Worm (Caenorhabditis elegans) whole organism, L2 larva: Measurements from ENCODE around the gene F15D4.6.

Experiments
- C34F6.9 ChIP-seq: fragments of 150-350 bp; optimal IDR thresholded peaks from 2 replicates; lab custom pipeline; 2014; ENCODE audit warnings: missing biosample characterization, missing genetic modification characterization
- F13H6.1 ChIP-seq: sonication (generic microtip); optimal IDR thresholded peaks from 2 replicates; lab custom pipeline; 2016; ENCODE audit warnings: missing genetic modification characterization, missing compliant biosample characterization
- R02D3.7 ChIP-seq: fragments of 150-350 bp; optimal IDR thresholded peaks from 2 replicates; lab custom pipeline; 2014; ENCODE audit warnings: missing biosample characterization, missing genetic modification characterization
- Y55F3AM.14 ChIP-seq: fragments of 200-800 bp; sonication (Bioruptor generic); optimal IDR thresholded peaks from 2 replicates; lab custom pipeline; 2018; ENCODE audit warnings: mild to moderate bottlenecking, missing genetic modification characterization, missing compliant biosample characterization
- ZK546.5 ChIP-seq: sonication (generic microtip); optimal IDR thresholded peaks from 2 replicates; lab custom pipeline; 2017; ENCODE audit warnings: missing biosample characterization, missing genetic modification characterization
- aly-2 ChIP-seq: fragments of 150-350 bp; optimal IDR thresholded peaks from 2 replicates; lab custom pipeline; 2014; ENCODE audit warnings: missing biosample characterization, missing genetic modification characterization
- ama-1 ChIP-seq: fragments of 150-350 bp; optimal IDR thresholded peaks from 2 replicates; lab custom pipeline; 2018; ENCODE audit warnings: inconsistent platforms
- blmp-1 ChIP-seq: sonication (generic microtip); optimal IDR thresholded peaks from 2 replicates; lab custom pipeline; 2017; ENCODE audit warnings: missing genetic modification characterization, mild to moderate bottlenecking, missing compliant biosample characterization, antibody characterized with exemption, moderate library complexity; ENCODE audit not compliant: insufficient read depth
- ceh-16 ChIP-seq: fragments of 150-350 bp; optimal IDR thresholded peaks from 2 replicates; lab custom pipeline; 2014; ENCODE audit warnings: missing biosample characterization, missing genetic modification characterization
- crh-2 ChIP-seq: sonication (generic microtip); optimal IDR thresholded peaks from 2 replicates; lab custom pipeline; 2017; ENCODE audit warnings: missing biosample characterization, missing genetic modification characterization
- egl-27 ChIP-seq: sonication (generic microtip); optimal IDR thresholded peaks from 3 replicates; lab custom pipeline; 2017; ENCODE audit warnings: missing biosample characterization, missing genetic modification reagents, missing genetic modification characterization
- elt-3 ChIP-seq: sonication (generic microtip); optimal IDR thresholded peaks from 2 replicates; lab custom pipeline; 2017; ENCODE audit warnings: missing biosample characterization, missing genetic modification characterization
- fos-1 ChIP-seq: fragments of 150-350 bp; optimal IDR thresholded peaks from 2 replicates; lab custom pipeline; 2014; ENCODE audit warnings: missing biosample characterization, missing genetic modification characterization
- gmeb-1 ChIP-seq: fragments of 150-350 bp; optimal IDR thresholded peaks from 2 replicates; lab custom pipeline; 2014; ENCODE audit warnings: missing biosample characterization, missing genetic modification characterization
- lin-11 ChIP-seq: fragments of 150-350 bp; sonication (generic microtip); optimal IDR thresholded peaks from 2 replicates; lab custom pipeline; 2014; ENCODE audit warnings: missing biosample characterization, missing genetic modification characterization, inconsistent platforms, mixed read lengths
- lin-13 ChIP-seq: fragments of 150-350 bp; optimal IDR thresholded peaks from 2 replicates; lab custom pipeline; 2014; ENCODE audit warnings: missing biosample characterization, missing genetic modification reagents, missing genetic modification characterization
- lsy-2 ChIP-seq, 2 experiments: fragments of 150-350 bp in 1 of 2; sonication (generic microtip) in 1 of 2; optimal IDR thresholded peaks; 2 replicates each; lab custom pipeline; 2014 to 2017; ENCODE audit warnings: missing biosample characterization in 2 of 2, missing genetic modification characterization in 2 of 2
- mbf-1 ChIP-seq: sonication (generic microtip); optimal IDR thresholded peaks from 2 replicates; lab custom pipeline; 2017; ENCODE audit warnings: missing biosample characterization, missing genetic modification characterization
- mdl-1 ChIP-seq, 2 experiments: fragments of 150-350 bp in 1 of 2; sonication (generic microtip) in 1 of 2; optimal IDR thresholded peaks; 2 replicates each; lab custom pipeline; 2017; ENCODE audit warnings: missing biosample characterization in 2 of 2, missing genetic modification characterization in 2 of 2
- nhr-10 ChIP-seq: sonication (generic microtip); optimal IDR thresholded peaks from 2 replicates; lab custom pipeline; 2017; ENCODE audit warnings: missing biosample characterization, missing genetic modification characterization
- nhr-12 ChIP-seq: fragments of 150-350 bp; optimal IDR thresholded peaks from 2 replicates; lab custom pipeline; 2014; ENCODE audit warnings: missing biosample characterization, missing genetic modification characterization
- nhr-129 ChIP-seq: fragments of 150-350 bp; optimal IDR thresholded peaks from 2 replicates; lab custom pipeline; 2014; ENCODE audit warnings: missing biosample characterization, missing genetic modification characterization
- nhr-21 ChIP-seq: fragments of 150-350 bp; optimal IDR thresholded peaks from 2 replicates; lab custom pipeline; 2014; ENCODE audit warnings: missing biosample characterization, missing genetic modification characterization
- nhr-23 ChIP-seq: fragments of 150-350 bp; optimal IDR thresholded peaks from 2 replicates; lab custom pipeline; 2014; ENCODE audit warnings: missing biosample characterization, missing genetic modification reagents, missing genetic modification characterization
- nhr-237 ChIP-seq: fragments of 150-350 bp; optimal IDR thresholded peaks from 2 replicates; lab custom pipeline; 2014; ENCODE audit warnings: missing biosample characterization, missing genetic modification characterization
- nhr-25 ChIP-seq: fragments of 150-350 bp; sonication (generic microtip); optimal IDR thresholded peaks from 3 replicates; lab custom pipeline; 2014; ENCODE audit warnings: missing biosample characterization, missing genetic modification characterization
- nhr-77 ChIP-seq: fragments of 150-350 bp; optimal IDR thresholded peaks from 2 replicates; lab custom pipeline; 2014; ENCODE audit warnings: missing biosample characterization, missing genetic modification characterization
- sem-4 ChIP-seq: fragments of 150-350 bp; optimal IDR thresholded peaks from 2 replicates; lab custom pipeline; 2014; ENCODE audit warnings: missing biosample characterization, missing genetic modification reagents, missing genetic modification characterization
- skn-1 ChIP-seq: sonication (generic microtip); optimal IDR thresholded peaks from 2 replicates; lab custom pipeline; 2017; ENCODE audit warnings: missing biosample characterization, missing genetic modification characterization
- sma-3 ChIP-seq: sonication (generic microtip); optimal IDR thresholded peaks from 2 replicates; lab custom pipeline; 2016; ENCODE audit warnings: missing genetic modification reagents, missing genetic modification characterization, missing compliant biosample characterization
- sma-9 ChIP-seq, 2 experiments: fragments of 150-350 bp in 1 of 2; sonication (generic microtip) in 1 of 2; optimal IDR thresholded peaks; 2 replicates each; lab custom pipeline; 2014 to 2016; ENCODE audit warnings: missing genetic modification characterization in 2 of 2, mild to moderate bottlenecking in 1 of 2, missing biosample characterization in 1 of 2, missing compliant biosample characterization in 1 of 2, missing genetic modification reagents in 1 of 2, moderate library complexity in 1 of 2
- snpc-4 ChIP-seq: fragments of 150-350 bp; optimal IDR thresholded peaks from 2 replicates; lab custom pipeline; 2014; ENCODE audit warnings: missing biosample characterization, missing genetic modification characterization
- unc-55 ChIP-seq: fragments of 150-350 bp; sonication (generic microtip); optimal IDR thresholded peaks from 3 replicates; lab custom pipeline; 2014; ENCODE audit warnings: missing biosample characterization, missing genetic modification reagents, missing genetic modification characterization
- unc-62 ChIP-seq: fragments of 150-350 bp; optimal IDR thresholded peaks from 2 replicates; lab custom pipeline; 2014; ENCODE audit warnings: missing biosample characterization, missing genetic modification reagents, missing genetic modification characterization
- ztf-1 ChIP-seq: fragments of 200-800 bp; sonication (Bioruptor generic); conservative IDR thresholded peaks from 2 replicates; pipeline ENCODE4 v1.3.6; 2022; ENCODE audit warnings: missing genetic modification characterization, missing compliant biosample characterization
- ztf-11 ChIP-seq: sonication (generic microtip); optimal IDR thresholded peaks from 2 replicates; lab custom pipeline; 2017; ENCODE audit warnings: missing biosample characterization, missing genetic modification characterization
- ztf-4 ChIP-seq: fragments of 150-350 bp; optimal IDR thresholded peaks from 2 replicates; lab custom pipeline; 2014; ENCODE audit warnings: missing biosample characterization, missing genetic modification characterization

Gene F15D4.6

ce11 chrII:13260540-13260939 is 11.6 kb downstream of the F15D4.6 start:
- TF ChIP-seq ceh-16: no peak
- TF ChIP-seq lsy-2 (tag; optimal IDR thresholded peaks at IDR 0.05; lab: Kevin White, UChicago): no peak
- TF ChIP-seq blmp-1 (tag; lab: Kevin White, UChicago): no peak
- no peak for TF ChIP-seq ama-1
- no peak for TF ChIP-seq lin-13
- TF ChIP-seq aly-2 (tag; lab: Kevin White, UChicago): no peak
- TF ChIP-seq nhr-23 (tag; lab: Kevin White, UChicago): no peak
- TF ChIP-seq nhr-237: no peak
- TF ChIP-seq lin-11 (tag; lab: Kevin White, UChicago): no peak
- TF ChIP-seq skn-1 (tag; lab: Kevin White, UChicago): no peak
- TF ChIP-seq sma-9 (GFP tag; optimal IDR thresholded peaks at IDR 0.05; lab: Kevin White, UChicago): no peak
- no peak for TF ChIP-seq sma-9 (tag; optimal IDR thresholded peaks at IDR 0.05; lab: Kevin White, UChicago)

ce11 chrII:13267305-13267704 is 18.3 kb downstream of the F15D4.6 start:
- TF ChIP-seq crh-2 (tag; lab: Kevin White, UChicago): no peak
- no peak for TF ChIP-seq gmeb-1 (tag; lab: Kevin White, UChicago)
- TF ChIP-seq sma-9 (GFP tag; optimal IDR thresholded peaks at IDR 0.05; lab: Kevin White, UChicago): no peak
- TF ChIP-seq sma-9 (tag; optimal IDR thresholded peaks at IDR 0.05; lab: Kevin White, UChicago): no peak
- no peak for TF ChIP-seq sem-4 (tag; lab: Kevin White, UChicago)
- no peak for TF ChIP-seq lsy-2 (tag; optimal IDR thresholded peaks at IDR 0.05; lab: Kevin White, UChicago)
- TF ChIP-seq blmp-1 (tag; lab: Kevin White, UChicago): no peak
- TF ChIP-seq egl-27: no peak
- TF ChIP-seq fos-1 (tag; lab: Kevin White, UChicago): no peak

- TF ChIP-seq F13H6.1 (tag; lab: Kevin White, UChicago): no peak
- no peak for TF ChIP-seq lin-13
- no peak for TF ChIP-seq mdl-1 (tag; optimal IDR thresholded peaks at IDR 0.05; lab: Kevin White, UChicago)
- TF ChIP-seq unc-62 (GFP tag; lab: Kevin White, UChicago): no peak
- TF ChIP-seq ztf-1: no peak
- TF ChIP-seq sma-3 (GFP tag; lab: Kevin White, UChicago): no peak
- no peak for TF ChIP-seq ztf-4 (tag; lab: Kevin White, UChicago)
- TF ChIP-seq nhr-21 (tag; lab: Kevin White, UChicago): no peak
- no peak for TF ChIP-seq lsy-2 (tag; optimal IDR thresholded peaks at IDR 0.05; lab: Kevin White, UChicago)
- TF ChIP-seq gmeb-1 (tag; lab: Kevin White, UChicago): no peak
- no peak for TF ChIP-seq elt-3
- TF ChIP-seq, all 48 proteins: peak for 0
These were observed 21.8 kb downstream of the F15D4.6 start, which contains the start of gene Y48C3A.5 for ce11 chrII:13270776-13271175. Gene Y48C3A.5 (plus strand): TSS chrII:13271076.

ce11 chrII:13278214-13278613 is 29.2 kb downstream of the F15D4.6 start:
- no peak for TF ChIP-seq nhr-77

ce11 chrII:13278716-13279115 is 29.7 kb downstream of the F15D4.6 start:
- TF ChIP-seq nhr-23 (tag; lab: Kevin White, UChicago) (no peak), snpc-4 (tag; lab: Kevin White, UChicago) (no peak), C34F6.9 (tag; lab: Kevin White, UChicago) (no peak), Y55F3AM.14 (no peak), fos-1 (tag; lab: Kevin White, UChicago) (no peak), ztf-11 (tag; lab: Kevin White, UChicago) (no peak), skn-1 (tag; lab: Kevin White, UChicago) (no peak), nhr-237 (no peak), sma-9 (GFP tag; optimal IDR thresholded peaks at IDR 0.05; lab: Kevin White, UChicago) (no peak), sma-9 (tag; optimal IDR thresholded peaks at IDR 0.05; lab: Kevin White, UChicago) (no peak), unc-55 (GFP tag; lab: Kevin White, UChicago) (no peak), mbf-1 (tag; lab: Kevin White, UChicago) (no peak), nhr-10 (tag; lab: Kevin White, UChicago) (no peak), nhr-12 (tag; lab: Kevin White, UChicago) (no peak), lin-13 (no peak), ama-1 (no peak), R02D3.7 (tag; lab: Kevin White, UChicago) (no peak), nhr-25 (tag; lab: Kevin White, UChicago) (no peak), nhr-129 (tag; lab: Kevin White, UChicago) (no peak), ZK546.5 (no peak), nhr-77 (no peak)
